Fruit fly (Drosophila melanogaster) whole organism, adult: Measurements from ENCODE around the gene Tsp5D.

Experiments
- CG33017 ChIP-seq: fragments of 200-800 bp; sonication (Bioruptor generic); optimal IDR thresholded peaks from 2 replicates; lab custom pipeline; 2018; ENCODE audit warnings: missing biosample characterization, mild to moderate bottlenecking, missing genetic modification characterization, moderate library complexity
- CG7045 ChIP-seq: fragments of 200-800 bp; sonication (Bioruptor generic); optimal IDR thresholded peaks from 2 replicates; lab custom pipeline; 2017; ENCODE audit warnings: missing biosample characterization, mild to moderate bottlenecking, missing genetic modification characterization
- CG7101 ChIP-seq: fragments of 200-800 bp; sonication (Bioruptor generic); optimal IDR thresholded peaks from 2 replicates; lab custom pipeline; 2018; ENCODE audit warnings: missing biosample characterization, mild to moderate bottlenecking, missing genetic modification characterization, moderate library complexity
- Crg-1 ChIP-seq: fragments of 200-800 bp; sonication (Bioruptor generic); optimal IDR thresholded peaks from 2 replicates; lab custom pipeline; 2016; ENCODE audit warnings: missing biosample characterization, missing genetic modification characterization
- cic ChIP-seq: fragments of 200-800 bp; sonication (Bioruptor generic); optimal IDR thresholded peaks from 2 replicates; lab custom pipeline; 2017; ENCODE audit warnings: missing biosample characterization, mild to moderate bottlenecking, missing genetic modification characterization, moderate library complexity
- cnc ChIP-seq, 2 experiments: fragments of >200 bp; optimal IDR thresholded peaks; 2 replicates each; lab custom pipeline; 2017
- kay ChIP-seq: fragments of 200-800 bp; sonication (Bioruptor generic); peaks from one replicate; lab custom pipeline; 2016; ENCODE audit warnings: missing biosample characterization, missing genetic modification characterization, borderline replicate concordance
- ovo ChIP-seq: fragments of 200-800 bp; sonication (Bioruptor generic); optimal IDR thresholded peaks from 2 replicates; lab custom pipeline; 2016; ENCODE audit warnings: missing biosample characterization, missing genetic modification characterization
- pad ChIP-seq: fragments of 200-800 bp; sonication (Bioruptor generic); optimal IDR thresholded peaks from 3 replicates; lab custom pipeline; 2017; ENCODE audit warnings: missing biosample characterization, missing genetic modification characterization, mild to moderate bottlenecking, moderate library complexity, missing genetic modification reagents
- tj ChIP-seq: fragments of 200-800 bp; sonication (Bioruptor generic); optimal IDR thresholded peaks from 3 replicates; lab custom pipeline; 2017; ENCODE audit warnings: missing biosample characterization, mild to moderate bottlenecking, missing genetic modification characterization, moderate library complexity

DNA sequence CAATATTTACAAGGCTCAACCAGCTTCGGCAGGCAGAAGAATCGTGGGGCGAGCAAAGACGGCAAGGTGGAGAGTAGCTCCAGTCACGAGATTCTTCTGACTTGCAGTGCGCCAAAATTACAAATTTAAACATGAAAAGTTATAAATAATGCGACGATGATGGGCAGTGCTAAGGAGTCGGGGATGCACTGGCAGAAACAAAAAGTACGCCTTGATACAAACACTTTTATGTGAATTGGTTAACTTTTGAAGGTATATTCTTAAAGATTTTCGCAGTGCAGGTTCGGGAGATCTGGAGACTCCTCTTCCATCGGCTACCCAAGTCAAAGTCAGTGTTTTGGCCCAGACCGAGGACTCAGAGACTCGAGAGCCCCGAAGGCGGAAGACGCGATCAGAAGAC lies 53.2 kb downstream of the Tsp5D start:
- TF ChIP-seq cnc (optimal IDR thresholded peaks at IDR 0.05; lab: Kevin White, UChicago), result no peak
- no peak for TF ChIP-seq kay
- TF ChIP-seq cic (GFP tag; lab: Kevin White, UChicago), result no peak
- no peak for TF ChIP-seq CG33017
- TF ChIP-seq tj (GFP tag; lab: Kevin White, UChicago), result no peak
- TF ChIP-seq CG7101, result no peak
- no peak for TF ChIP-seq CG7045 (GFP tag; lab: Kevin White, UChicago)
- TF ChIP-seq Crg-1, result no peak
- no peak for TF ChIP-seq pad (GFP tag; lab: Kevin White, UChicago)
- TF ChIP-seq ovo (GFP tag; lab: Kevin White, UChicago), result no peak
